Worm (Caenorhabditis elegans) whole organism, early embryonic: ENCODE measurements around the gene sld-5.

Experiments
- B0310.2 ChIP-seq: sonication (generic microtip); optimal IDR thresholded peaks from 2 replicates; lab custom pipeline; 2016; ENCODE audit warnings: mild to moderate bottlenecking, missing genetic modification characterization, missing compliant biosample characterization
- F13C5.2 ChIP-seq: sonication (generic microtip); optimal IDR thresholded peaks from 2 replicates; lab custom pipeline; 2017; ENCODE audit warnings: mild to moderate bottlenecking, missing genetic modification characterization, inconsistent platforms, missing compliant biosample characterization
- aly-1 ChIP-seq: sonication (generic microtip); optimal IDR thresholded peaks from 2 replicates; lab custom pipeline; 2016; ENCODE audit warnings: missing genetic modification characterization, missing compliant biosample characterization
- ama-1 ChIP-seq: fragments of 150-350 bp; optimal IDR thresholded peaks from 2 replicates; lab custom pipeline; 2014
- ceh-13 ChIP-seq: fragments of 200-800 bp; sonication (Bioruptor generic); optimal IDR thresholded peaks from 2 replicates; lab custom pipeline; 2018; ENCODE audit warnings: mild to moderate bottlenecking, missing genetic modification characterization, missing compliant biosample characterization
- ceh-36 ChIP-seq: sonication (generic microtip); optimal IDR thresholded peaks from 2 replicates; lab custom pipeline; 2016; ENCODE audit warnings: missing genetic modification characterization, inconsistent platforms, missing compliant biosample characterization
- ets-7 ChIP-seq: sonication (generic microtip); optimal IDR thresholded peaks from 2 replicates; lab custom pipeline; 2016; ENCODE audit warnings: missing genotype, missing genetic modification characterization, missing compliant biosample characterization
- flt-1 ChIP-seq: fragments of 200-800 bp; sonication (Bioruptor generic); IDR thresholded peaks from 2 replicates; pipeline ENCODE4 v1.3.6; 2022; ENCODE audit warnings: missing genetic modification characterization, missing compliant biosample characterization
- hmbx-1 ChIP-seq: sonication (generic microtip); optimal IDR thresholded peaks from 2 replicates; lab custom pipeline; 2016; ENCODE audit warnings: mild to moderate bottlenecking, missing genetic modification characterization, missing compliant biosample characterization
- hmg-4 ChIP-seq: fragments of 200-800 bp; sonication (Bioruptor generic); optimal IDR thresholded peaks from 2 replicates; lab custom pipeline; 2018; ENCODE audit warnings: mild to moderate bottlenecking, missing genetic modification characterization, missing compliant biosample characterization
- hnd-1 ChIP-seq: sonication (generic microtip); optimal IDR thresholded peaks from 2 replicates; lab custom pipeline; 2016; ENCODE audit warnings: missing genetic modification characterization, missing compliant biosample characterization
- pes-1 ChIP-seq: fragments of 200-800 bp; sonication (Bioruptor generic); IDR thresholded peaks from 2 replicates; pipeline ENCODE4 v1.3.6; 2022; ENCODE audit warnings: missing genetic modification reagents, missing genetic modification characterization, missing compliant biosample characterization
- scrt-1 ChIP-seq: fragments of 200-800 bp; sonication (Bioruptor generic); IDR thresholded peaks from 2 replicates; pipeline ENCODE4 v1.3.6; 2022; ENCODE audit warnings: missing genetic modification characterization, missing compliant biosample characterization
- sea-1 ChIP-seq: fragments of 200-800 bp; sonication (Bioruptor generic); conservative IDR thresholded peaks from 2 replicates; pipeline ENCODE4 v1.3.6; 2022; ENCODE audit warnings: missing genetic modification characterization, missing compliant biosample characterization
- tbx-11 ChIP-seq: fragments of 200-800 bp; sonication (Bioruptor generic); IDR thresholded peaks from 2 replicates; pipeline ENCODE4 v1.3.6; 2022; ENCODE audit warnings: missing genetic modification characterization, missing compliant biosample characterization
- tbx-37 ChIP-seq: fragments of 200-800 bp; sonication (Bioruptor generic); conservative IDR thresholded peaks from 2 replicates; pipeline ENCODE4 v1.3.6; 2022; ENCODE audit warnings: missing genetic modification reagents, missing genetic modification characterization, missing compliant biosample characterization
- tra-4 ChIP-seq: sonication (generic microtip); optimal IDR thresholded peaks from 2 replicates; lab custom pipeline; 2017; ENCODE audit warnings: missing genetic modification characterization, missing compliant biosample characterization

The sld-5 gene

DNA sequence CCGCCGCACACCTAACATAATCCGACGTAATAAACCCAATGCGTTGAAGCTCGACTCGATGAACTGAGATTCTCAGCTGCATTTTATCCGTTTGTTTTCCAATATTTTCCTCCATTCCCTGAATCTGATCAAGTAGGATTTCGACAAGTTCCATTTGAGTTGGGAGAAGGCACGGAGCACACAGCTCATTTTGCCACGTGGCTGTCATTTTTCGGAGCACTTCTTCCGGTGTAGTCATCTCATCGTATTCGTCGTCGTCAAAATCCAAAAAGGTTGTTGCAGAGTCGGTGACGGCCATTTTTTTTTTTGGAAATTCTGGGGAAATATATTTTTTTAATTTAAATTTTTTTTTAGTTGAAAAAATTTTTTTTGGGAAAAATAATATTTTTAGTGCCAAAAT lies at the start of gene sld-5:
Gene sld-5, minus strand, starts transcription at position 317 of the 400 bp plus-strand sequence.
- TF ChIP-seq scrt-1 (GFP tag; lab: Robert Waterston, UW) (no peak), tbx-37 (GFP tag; lab: Robert Waterston, UW) (no peak), F13C5.2 (tag; lab: Kevin White, UChicago) (no peak), hmbx-1 (no peak), ama-1 (lab: Kevin White, UChicago) (no peak), aly-1 (tag; lab: Kevin White, UChicago) (no peak), hnd-1 (tag; lab: Kevin White, UChicago) (no peak), ets-7 (no peak), tbx-11 (GFP tag; lab: Robert Waterston, UW) (no peak), ceh-13 (GFP tag; lab: Kevin White, UChicago) (no peak), flt-1 (GFP tag; lab: Robert Waterston, UW) (no peak), B0310.2 (tag; lab: Kevin White, UChicago) (no peak), sea-1 (GFP tag; lab: Robert Waterston, UW) (no peak)

DNA sequence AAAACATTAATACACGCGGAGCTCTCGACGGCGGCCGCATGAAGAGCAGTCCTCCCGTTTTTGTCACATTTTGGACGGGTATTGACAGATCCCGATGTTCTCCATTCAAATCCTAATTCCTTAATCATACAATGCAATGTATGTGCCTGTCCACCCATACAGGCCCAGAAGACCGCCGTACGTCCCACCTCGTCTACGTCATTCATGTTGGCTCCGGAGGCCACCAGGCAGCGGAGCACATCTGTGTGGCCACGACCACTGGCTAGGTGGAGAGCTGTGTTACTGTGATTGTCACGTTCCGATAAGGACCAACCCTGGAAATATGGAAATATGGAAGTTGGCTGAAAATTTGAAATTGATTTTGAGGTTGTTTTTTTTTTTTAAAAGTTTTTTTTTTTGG lies 45.3 kb upstream of the sld-5 start:
- TF ChIP-seq hmbx-1 = no peak
- TF ChIP-seq ets-7 = no peak
- no peak for TF ChIP-seq sea-1 (GFP tag; lab: Robert Waterston, UW)
- no peak for TF ChIP-seq tbx-11 (GFP tag; lab: Robert Waterston, UW)
- no peak for TF ChIP-seq F13C5.2 (tag; lab: Kevin White, UChicago)
- TF ChIP-seq flt-1 (GFP tag; lab: Robert Waterston, UW) = no peak
- TF ChIP-seq tbx-37 (GFP tag; lab: Robert Waterston, UW) = no peak

DNA sequence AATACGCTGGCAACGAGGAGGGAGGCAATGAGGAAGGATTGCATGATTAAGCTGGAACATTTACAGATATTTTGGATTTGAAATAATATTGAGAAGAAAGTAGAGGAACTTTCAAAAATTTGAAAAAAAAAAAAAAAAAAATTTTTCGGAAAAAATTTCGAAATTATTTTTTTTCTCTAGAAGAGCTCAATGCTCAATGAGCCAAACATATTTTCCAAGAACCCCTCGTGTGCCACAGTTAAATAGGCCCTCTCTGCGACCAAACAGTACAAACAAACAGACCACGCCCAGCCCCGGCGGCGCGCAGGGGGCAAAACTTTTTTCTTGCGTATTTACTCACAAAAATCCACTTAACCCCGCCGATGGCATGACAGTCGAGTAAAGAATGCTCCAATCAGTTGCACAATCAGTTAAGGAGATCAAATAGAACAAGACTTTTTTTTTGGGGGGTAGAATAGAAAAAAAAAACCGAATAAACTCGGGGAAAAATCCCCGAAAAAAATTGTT lies 42.3 kb upstream of the sld-5 start, which contains the start of gene pqn-94:
Gene pqn-94, minus strand, starts transcription at position 51 of the 507 bp plus-strand sequence.
- TF ChIP-seq flt-1 (GFP tag; lab: Robert Waterston, UW) = no peak
- no peak for TF ChIP-seq sea-1 (GFP tag; lab: Robert Waterston, UW)
- no peak for TF ChIP-seq scrt-1 (GFP tag; lab: Robert Waterston, UW)
- no peak for TF ChIP-seq tbx-37 (GFP tag; lab: Robert Waterston, UW)
- no peak for TF ChIP-seq tra-4 (tag; lab: Kevin White, UChicago)
- no peak for TF ChIP-seq B0310.2 (tag; lab: Kevin White, UChicago)
- TF ChIP-seq tbx-11 (GFP tag; lab: Robert Waterston, UW) = no peak

DNA sequence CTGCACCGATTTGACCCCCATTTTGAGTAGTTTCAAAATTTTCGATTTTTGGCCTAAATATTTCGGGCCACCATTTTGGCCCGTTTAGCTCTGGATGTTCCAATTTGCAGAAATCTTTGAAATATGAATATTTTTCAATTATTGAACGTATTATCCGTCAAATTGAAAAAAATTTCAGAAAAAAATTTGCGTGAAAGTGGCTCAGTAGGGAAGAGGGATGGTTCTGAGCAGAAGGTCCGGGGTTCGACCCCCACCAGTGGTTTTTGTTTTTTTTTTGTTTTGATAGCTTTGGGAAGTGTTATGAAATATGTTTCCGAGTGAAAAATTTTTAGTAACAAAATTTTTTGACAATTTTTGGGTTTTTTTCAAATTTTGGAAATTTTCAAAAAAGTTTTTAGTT lies 41.8 kb upstream of the sld-5 start:
- TF ChIP-seq tbx-11 (GFP tag; lab: Robert Waterston, UW) = no peak
- TF ChIP-seq tbx-37 (GFP tag; lab: Robert Waterston, UW) = no peak
- no peak for TF ChIP-seq B0310.2 (tag; lab: Kevin White, UChicago)
- TF ChIP-seq pes-1 (GFP tag; lab: Robert Waterston, UW) = no peak
- TF ChIP-seq ets-7 = no peak
- no peak for TF ChIP-seq hnd-1 (tag; lab: Kevin White, UChicago)
- no peak for TF ChIP-seq hmg-4 (GFP tag; lab: Kevin White, UChicago)
- TF ChIP-seq aly-1 (tag; lab: Kevin White, UChicago) = no peak
- no peak for TF ChIP-seq scrt-1 (GFP tag; lab: Robert Waterston, UW)
- TF ChIP-seq flt-1 (GFP tag; lab: Robert Waterston, UW) = no peak
- no peak for TF ChIP-seq ama-1 (lab: Kevin White, UChicago)
- TF ChIP-seq ceh-13 (GFP tag; lab: Kevin White, UChicago) = no peak
- no peak for TF ChIP-seq sea-1 (GFP tag; lab: Robert Waterston, UW)
- TF ChIP-seq ceh-36 (tag; lab: Kevin White, UChicago) = no peak
- no peak for TF ChIP-seq F13C5.2 (tag; lab: Kevin White, UChicago)
- TF ChIP-seq hmbx-1 = no peak
- TF ChIP-seq tra-4 (tag; lab: Kevin White, UChicago) = no peak

DNA sequence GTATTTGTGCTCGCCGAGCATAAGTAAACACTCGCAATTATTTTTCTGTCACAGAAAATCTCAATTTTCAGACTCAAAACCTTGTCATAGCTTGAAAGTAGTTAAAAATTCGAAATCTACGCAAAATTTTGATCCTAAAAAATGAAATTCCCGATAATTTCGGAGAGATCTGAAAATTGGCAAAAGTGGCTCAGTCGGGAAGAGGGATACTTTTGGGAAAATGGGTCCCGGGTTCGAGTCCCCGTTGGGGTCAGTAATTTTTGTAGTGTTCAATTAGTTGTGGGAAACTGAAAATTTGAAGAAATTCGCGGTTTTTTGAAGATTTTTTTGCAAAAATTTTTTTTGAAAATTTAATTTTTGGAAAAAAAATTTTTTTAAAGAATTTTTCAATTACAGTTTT lies 39.4 kb upstream of the sld-5 start:
- no peak for TF ChIP-seq tbx-11 (GFP tag; lab: Robert Waterston, UW)
- TF ChIP-seq ceh-36 (tag; lab: Kevin White, UChicago) = no peak
- no peak for TF ChIP-seq scrt-1 (GFP tag; lab: Robert Waterston, UW)
- TF ChIP-seq sea-1 (GFP tag; lab: Robert Waterston, UW) = no peak
- TF ChIP-seq ets-7 = no peak
- TF ChIP-seq hmbx-1 = no peak
- TF ChIP-seq flt-1 (GFP tag; lab: Robert Waterston, UW) = no peak

DNA sequence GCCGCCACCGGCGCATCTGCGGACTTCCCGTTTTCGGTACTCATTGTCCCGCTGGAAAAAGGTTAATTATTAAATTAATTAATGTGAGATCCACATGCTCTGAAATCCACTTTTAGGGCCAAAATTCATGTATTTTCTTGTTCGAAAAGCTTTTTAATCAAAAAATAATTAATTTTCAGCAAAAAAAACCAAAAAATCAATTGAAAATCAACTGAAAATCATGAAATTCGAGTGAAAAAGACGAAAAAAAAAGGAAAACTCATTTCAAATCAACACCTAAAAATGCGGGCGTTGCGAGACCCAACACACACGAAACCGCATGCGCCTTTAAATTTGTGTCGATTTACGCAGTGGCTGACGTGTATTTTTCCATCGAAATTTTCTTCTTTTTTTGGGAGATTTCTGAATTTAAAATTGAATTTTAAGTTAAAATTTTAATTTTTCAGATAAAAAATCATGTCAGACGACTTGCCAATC lies 32.2 kb upstream of the sld-5 start, which contains the start of the genes prmt-1 and cdkr-3:
Gene prmt-1, minus strand, starts transcription at position 51 of the 477 bp plus-strand sequence.
Gene cdkr-3, plus strand, starts transcription at position 447 of the 477 bp plus-strand sequence.
- no peak for TF ChIP-seq sea-1 (GFP tag; lab: Robert Waterston, UW)
- no peak for TF ChIP-seq hnd-1 (tag; lab: Kevin White, UChicago)
- no peak for TF ChIP-seq ceh-36 (tag; lab: Kevin White, UChicago)
- TF ChIP-seq ets-7 = no peak
- TF ChIP-seq hmg-4 (GFP tag; lab: Kevin White, UChicago) = no peak
- TF ChIP-seq hmbx-1 = no peak
- no peak for TF ChIP-seq tbx-11 (GFP tag; lab: Robert Waterston, UW)
- no peak for TF ChIP-seq tbx-37 (GFP tag; lab: Robert Waterston, UW)
- TF ChIP-seq pes-1 (GFP tag; lab: Robert Waterston, UW) = no peak
- no peak for TF ChIP-seq aly-1 (tag; lab: Kevin White, UChicago)
- TF ChIP-seq F13C5.2 (tag; lab: Kevin White, UChicago) = no peak
- TF ChIP-seq scrt-1 (GFP tag; lab: Robert Waterston, UW) = no peak
- TF ChIP-seq flt-1 (GFP tag; lab: Robert Waterston, UW) = no peak
- no peak for TF ChIP-seq ama-1 (lab: Kevin White, UChicago)
- TF ChIP-seq B0310.2 (tag; lab: Kevin White, UChicago) = no peak
- TF ChIP-seq ceh-13 (GFP tag; lab: Kevin White, UChicago) = no peak
- no peak for TF ChIP-seq tra-4 (tag; lab: Kevin White, UChicago)

DNA sequence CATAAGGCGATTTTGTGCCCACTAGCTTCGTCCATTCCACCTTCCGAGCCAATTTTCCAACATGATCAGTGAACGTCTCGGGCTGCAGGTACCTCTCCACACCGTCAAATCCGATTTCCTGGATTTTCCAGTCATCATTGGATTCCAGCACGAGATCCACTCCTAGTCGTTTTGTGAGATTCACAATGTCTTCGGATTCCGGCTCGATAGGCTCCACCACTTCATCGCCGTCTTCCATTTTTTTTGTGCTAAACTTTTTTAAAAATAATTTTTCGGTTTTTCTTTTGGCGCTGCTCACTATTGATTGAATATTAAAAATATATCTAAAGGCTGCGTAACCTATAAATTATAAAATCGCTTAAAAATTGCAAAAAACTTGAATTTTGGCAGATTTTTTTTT lies 29.4 kb upstream of the sld-5 start, which contains the start of gene mdt-17:
Gene mdt-17, minus strand, starts transcription at position 256 of the 400 bp plus-strand sequence.
- TF ChIP-seq tra-4 (tag; lab: Kevin White, UChicago) (no peak), pes-1 (GFP tag; lab: Robert Waterston, UW) (0 out of 2 replicates have a peak, but pooled peaks have one; percentile 34)
